Fruit fly (Drosophila melanogaster): ENCODE measurements around the gene HDAC3.

dm6 chr3R:5497600-5497999 is 23.2 kb upstream of the HDAC3 start:
- TF ChIP-seq ttk (optimal IDR thresholded peaks at IDR 0.05) (no peak), Myc (optimal IDR thresholded peaks at IDR 0.05) (no peak), Sin3A (optimal IDR thresholded peaks at IDR 0.05) (no peak), psq (optimal IDR thresholded peaks at IDR 0.05) (no peak), h (optimal IDR thresholded peaks at IDR 0.05) (no peak)

Measured in Kc167 (cell line).